Worm (Caenorhabditis elegans) whole organism, young adult: Measurements from ENCODE around the gene bas-1.

Experiments used
- B0019.2 ChIP-seq: fragments of 200-800 bp; sonication (Bioruptor generic); conservative IDR thresholded peaks from 2 replicates; pipeline ENCODE4 v1.3.6; 2022; ENCODE audit warnings: missing genetic modification reagents, missing genetic modification characterization, missing compliant biosample characterization
- B0261.1 ChIP-seq: sonication (generic microtip); optimal IDR thresholded peaks from 2 replicates; lab custom pipeline; 2016; ENCODE audit warnings: mild to moderate bottlenecking, missing genetic modification characterization, moderate library complexity, missing compliant biosample characterization
- B0336.3 ChIP-seq: fragments of 200-800 bp; sonication (Bioruptor generic); IDR thresholded peaks from 2 replicates; pipeline ENCODE4 v1.3.6; 2022; ENCODE audit warnings: missing genetic modification characterization, missing compliant biosample characterization
- F22D6.2 ChIP-seq: sonication (generic microtip); optimal IDR thresholded peaks from 2 replicates; lab custom pipeline; 2016; ENCODE audit warnings: mild to moderate bottlenecking, missing genetic modification characterization, missing compliant biosample characterization
- F37B4.10 ChIP-seq: fragments of 200-800 bp; sonication (Bioruptor generic); IDR thresholded peaks from 2 replicates; pipeline ENCODE4 v1.3.6; 2022; ENCODE audit warnings: missing genetic modification characterization, missing compliant biosample characterization
- F39B2.1 ChIP-seq: fragments of 200-800 bp; sonication (Bioruptor generic); IDR thresholded peaks from 2 replicates; pipeline ENCODE4 v1.3.6; 2022; ENCODE audit warnings: missing genetic modification reagents, missing genetic modification characterization, missing compliant biosample characterization
- F55B11.4 ChIP-seq: sonication (generic microtip); optimal IDR thresholded peaks from 2 replicates; lab custom pipeline; 2016; ENCODE audit warnings: missing compliant biosample characterization, missing genetic modification characterization, borderline replicate concordance; ENCODE audit not compliant: insufficient read depth
- F57A8.1 ChIP-seq: fragments of 200-800 bp; sonication (Bioruptor generic); optimal IDR thresholded peaks from 2 replicates; lab custom pipeline; 2018; ENCODE audit warnings: mild to moderate bottlenecking, missing genetic modification characterization, moderate library complexity, missing compliant biosample characterization
- K11D2.4 ChIP-seq: fragments of 200-800 bp; sonication (Bioruptor generic); IDR thresholded peaks from 2 replicates; pipeline ENCODE4 v1.3.6; 2022; ENCODE audit warnings: missing genetic modification reagents, missing genetic modification characterization, missing compliant biosample characterization
- K12H6.12 ChIP-seq: fragments of 200-800 bp; sonication (Bioruptor generic); optimal IDR thresholded peaks from 2 replicates; lab custom pipeline; 2018; ENCODE audit warnings: mild to moderate bottlenecking, missing genetic modification characterization, missing compliant biosample characterization
- T26A5.8 ChIP-seq: sonication (generic microtip); optimal IDR thresholded peaks from 2 replicates; lab custom pipeline; 2016; ENCODE audit warnings: missing genetic modification characterization, missing compliant biosample characterization
- Y67H2A.10 ChIP-seq: fragments of 200-800 bp; sonication (Bioruptor generic); conservative IDR thresholded peaks from 2 replicates; pipeline ENCODE4 v1.3.6; 2022; ENCODE audit warnings: missing genetic modification reagents, missing genetic modification characterization, missing compliant biosample characterization
- akir-1 ChIP-seq: fragments of 200-800 bp; sonication (Bioruptor generic); optimal IDR thresholded peaks from 2 replicates; lab custom pipeline; 2018; ENCODE audit warnings: mild to moderate bottlenecking, missing genetic modification characterization, moderate library complexity, missing compliant biosample characterization
- aptf-2 ChIP-seq: fragments of 200-800 bp; sonication (Bioruptor generic); conservative IDR thresholded peaks from 2 replicates; pipeline ENCODE4 v1.3.6; 2022; ENCODE audit warnings: missing genetic modification reagents, missing genetic modification characterization, missing compliant biosample characterization
- aptf-3 ChIP-seq: fragments of 200-800 bp; sonication (Bioruptor generic); IDR thresholded peaks from 2 replicates; pipeline ENCODE4 v1.3.6; 2022; ENCODE audit warnings: missing genetic modification characterization, missing compliant biosample characterization
- bed-1 ChIP-seq: fragments of 200-800 bp; sonication (Bioruptor generic); IDR thresholded peaks from 2 replicates; pipeline ENCODE4 v1.3.6; 2022; ENCODE audit warnings: missing genetic modification reagents, missing genetic modification characterization, missing compliant biosample characterization
- ccch-3 ChIP-seq: fragments of 200-800 bp; sonication (Bioruptor generic); optimal IDR thresholded peaks from 2 replicates; lab custom pipeline; 2018; ENCODE audit warnings: mild to moderate bottlenecking, missing genetic modification characterization, missing compliant biosample characterization
- ceh-58 ChIP-seq: fragments of 200-800 bp; sonication (Bioruptor generic); IDR thresholded peaks from 2 replicates; pipeline ENCODE4 v1.3.6; 2022; ENCODE audit warnings: missing genetic modification characterization, missing compliant biosample characterization
- dox-1 ChIP-seq: fragments of 200-800 bp; sonication (Bioruptor generic); IDR thresholded peaks from 2 replicates; pipeline ENCODE4 v1.3.6; 2022; ENCODE audit warnings: missing genetic modification reagents, missing genetic modification characterization, missing compliant biosample characterization
- dpff-1 ChIP-seq: sonication (generic microtip); optimal IDR thresholded peaks from 2 replicates; lab custom pipeline; 2017; ENCODE audit warnings: mild to moderate bottlenecking, missing genetic modification characterization, missing compliant biosample characterization
- dpl-1 ChIP-seq: fragments of 150-350 bp; optimal IDR thresholded peaks from 2 replicates; lab custom pipeline; 2014; ENCODE audit warnings: missing biosample characterization, missing genetic modification reagents, missing genetic modification characterization
- egrh-3 ChIP-seq: fragments of 200-800 bp; sonication (Bioruptor generic); IDR thresholded peaks from 2 replicates; pipeline ENCODE4 v1.3.6; 2022; ENCODE audit warnings: missing genetic modification reagents, missing genetic modification characterization, missing compliant biosample characterization
- him-1 ChIP-seq: sonication (generic microtip); optimal IDR thresholded peaks from 2 replicates; lab custom pipeline; 2016; ENCODE audit warnings: missing genotype, missing genetic modification reagents, missing genetic modification characterization, missing compliant biosample characterization
- hrde-1 ChIP-seq: sonication (generic microtip); optimal IDR thresholded peaks from 2 replicates; lab custom pipeline; 2016; ENCODE audit warnings: missing genetic modification characterization, mild to moderate bottlenecking, missing compliant biosample characterization, moderate library complexity, missing genotype, missing genetic modification reagents, borderline replicate concordance
- let-607 ChIP-seq, 2 experiments: fragments of 200-800 bp in 1 of 2; sonication (Bioruptor generic) in 1 of 2; sonication (generic microtip) in 1 of 2; optimal IDR thresholded peaks; 2 replicates each; lab custom pipeline; 2016 to 2018; ENCODE audit warnings: mild to moderate bottlenecking in 2 of 2, missing compliant biosample characterization in 2 of 2, missing genetic modification characterization in 2 of 2, moderate library complexity in 2 of 2, missing genotype in 1 of 2
- lin-26 ChIP-seq: fragments of 200-800 bp; sonication (Bioruptor generic); IDR thresholded peaks from 2 replicates; pipeline ENCODE4 v1.3.6; 2022; ENCODE audit warnings: missing genetic modification reagents, missing genetic modification characterization, missing compliant biosample characterization
- lin-35 ChIP-seq, 3 experiments: fragments of 150-350 bp in 2 of 3; sonication (generic microtip) in 1 of 3; optimal IDR thresholded peaks; 2 replicates each; lab custom pipeline; 2014 to 2018; ENCODE audit warnings: missing biosample characterization in 3 of 3, missing genetic modification characterization in 3 of 3, missing genetic modification reagents in 3 of 3
- lin-40 ChIP-seq: sonication (generic microtip); optimal IDR thresholded peaks from 2 replicates; lab custom pipeline; 2016; ENCODE audit warnings: missing genetic modification characterization, mild to moderate bottlenecking, missing compliant biosample characterization, missing genotype, missing genetic modification reagents
- lin-54 ChIP-seq: fragments of 200-800 bp; sonication (Bioruptor generic); optimal IDR thresholded peaks from 2 replicates; lab custom pipeline; 2018; ENCODE audit warnings: mild to moderate bottlenecking, missing genetic modification characterization, missing compliant biosample characterization
- madf-10 ChIP-seq: sonication (generic microtip); optimal IDR thresholded peaks from 2 replicates; lab custom pipeline; 2016; ENCODE audit warnings: mild to moderate bottlenecking, missing genetic modification characterization, missing compliant biosample characterization
- madf-3 ChIP-seq: fragments of 200-800 bp; sonication (Bioruptor generic); IDR thresholded peaks from 2 replicates; pipeline ENCODE4 v1.3.6; 2022; ENCODE audit warnings: missing genetic modification reagents, missing genetic modification characterization, missing compliant biosample characterization
- mcd-1 ChIP-seq: fragments of 200-800 bp; sonication (Bioruptor generic); IDR thresholded peaks from 2 replicates; pipeline ENCODE4 v1.3.6; 2022; ENCODE audit warnings: missing genetic modification reagents, missing genetic modification characterization, missing compliant biosample characterization
- mel-28 ChIP-seq: sonication (generic microtip); optimal IDR thresholded peaks from 2 replicates; lab custom pipeline; 2016; ENCODE audit warnings: borderline replicate concordance, mild to moderate bottlenecking, missing genetic modification characterization, missing compliant biosample characterization
- nfya-2 ChIP-seq: fragments of 200-800 bp; sonication (Bioruptor generic); IDR thresholded peaks from 2 replicates; pipeline ENCODE4 v1.3.6; 2022; ENCODE audit warnings: missing genetic modification reagents, missing genetic modification characterization, missing compliant biosample characterization
- nhr-80 ChIP-seq: sonication (generic microtip); optimal IDR thresholded peaks from 2 replicates; lab custom pipeline; 2016; ENCODE audit warnings: missing genetic modification characterization, missing compliant biosample characterization
- rcor-1 ChIP-seq: fragments of 200-800 bp; sonication (Bioruptor generic); IDR thresholded peaks from 2 replicates; pipeline ENCODE4 v1.3.6; 2022; ENCODE audit warnings: missing genetic modification reagents, missing genetic modification characterization, missing compliant biosample characterization
- rec-8 ChIP-seq, 2 experiments: sonication (generic microtip); optimal IDR thresholded peaks; 2 replicates each; lab custom pipeline; 2016; ENCODE audit warnings: mild to moderate bottlenecking in 2 of 2, missing genetic modification characterization in 2 of 2, missing genetic modification reagents in 2 of 2, missing genotype in 2 of 2, missing biosample characterization in 1 of 2, missing compliant biosample characterization in 1 of 2, moderate library complexity in 1 of 2
- repo-1 ChIP-seq: sonication (generic microtip); optimal IDR thresholded peaks from 2 replicates; lab custom pipeline; 2017; ENCODE audit warnings: mild to moderate bottlenecking, missing genetic modification characterization, missing compliant biosample characterization
- sdz-38 ChIP-seq: sonication (generic microtip); optimal IDR thresholded peaks from 2 replicates; lab custom pipeline; 2016; ENCODE audit warnings: missing genotype, missing genetic modification characterization, missing compliant biosample characterization
- sea-2 ChIP-seq: fragments of 200-800 bp; sonication (Bioruptor generic); IDR thresholded peaks from 2 replicates; pipeline ENCODE4 v1.3.6; 2022; ENCODE audit warnings: missing genetic modification characterization, missing compliant biosample characterization
- snpc-1.1 ChIP-seq: sonication (generic microtip); optimal IDR thresholded peaks from 2 replicates; lab custom pipeline; 2017; ENCODE audit warnings: missing genetic modification characterization, mild to moderate bottlenecking, missing compliant biosample characterization, antibody characterized with exemption, moderate library complexity, missing genotype, missing genetic modification reagents; ENCODE audit not compliant: insufficient read depth
- snpc-4 ChIP-seq, 5 experiments: fragments of 150-350 bp in 1 of 5; sonication (generic microtip) in 4 of 5; optimal IDR thresholded peaks; 2 replicates each; lab custom pipeline; 2014 to 2018; ENCODE audit warnings: missing genetic modification characterization in 5 of 5, missing biosample characterization in 3 of 5, antibody characterized with exemption in 2 of 5, mild to moderate bottlenecking in 2 of 5, missing compliant biosample characterization in 2 of 5, missing genotype in 2 of 5, moderate library complexity in 2 of 5, missing genetic modification reagents in 1 of 5
- somi-1 ChIP-seq: fragments of 200-800 bp; sonication (Bioruptor generic); optimal IDR thresholded peaks from 2 replicates; lab custom pipeline; 2018; ENCODE audit warnings: mild to moderate bottlenecking, missing genetic modification characterization, missing compliant biosample characterization
- sptf-2 ChIP-seq: fragments of 200-800 bp; sonication (Bioruptor generic); optimal IDR thresholded peaks from 2 replicates; lab custom pipeline; 2018; ENCODE audit warnings: mild to moderate bottlenecking, missing genetic modification characterization, missing compliant biosample characterization
- tbp1 ChIP-seq: fragments of 200-800 bp; sonication (Bioruptor generic); optimal IDR thresholded peaks from 2 replicates; lab custom pipeline; 2018; ENCODE audit warnings: mild to moderate bottlenecking, missing genetic modification characterization, missing compliant biosample characterization
- tbx-9 ChIP-seq: sonication (generic microtip); optimal IDR thresholded peaks from 2 replicates; lab custom pipeline; 2016; ENCODE audit warnings: borderline replicate concordance, missing genetic modification characterization, inconsistent platforms, missing compliant biosample characterization
- ztf-3 ChIP-seq: fragments of 200-800 bp; sonication (Bioruptor generic); optimal IDR thresholded peaks from 2 replicates; lab custom pipeline; 2018; ENCODE audit warnings: mild to moderate bottlenecking, missing genetic modification characterization, missing compliant biosample characterization

Gene bas-1

DNA sequence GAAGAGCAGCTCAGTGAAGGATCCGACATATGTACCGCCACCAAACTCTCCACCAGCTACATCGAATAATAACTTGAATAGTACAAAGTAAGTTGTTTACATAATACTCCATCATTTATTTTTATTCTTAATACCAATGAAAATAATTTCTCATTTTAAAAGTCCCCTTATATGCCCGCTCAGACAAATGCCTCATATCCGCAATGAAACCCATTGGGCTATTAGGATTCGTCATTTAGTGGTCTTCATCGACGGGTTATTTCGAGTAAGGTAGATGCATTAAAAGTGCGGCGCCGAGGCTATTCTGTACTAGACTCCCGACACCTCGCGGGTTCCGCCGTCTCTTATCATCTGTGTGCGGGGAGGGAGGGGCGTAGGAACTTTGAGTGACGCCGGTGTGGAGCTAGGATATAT lies 41.6 kb downstream of the bas-1 start (continued):
- TF ChIP-seq lin-40 (no peak), sptf-2 (GFP tag; lab: Kevin White, UChicago) (no peak), F22D6.2 (no peak), B0019.2 (GFP tag; lab: Robert Waterston, UW) (no peak), nfya-2 (no peak), let-607 (tag; optimal IDR thresholded peaks at IDR 0.05; lab: Kevin White, UChicago) (no peak), dox-1 (GFP tag; lab: Robert Waterston, UW) (peak; percentile 85; the same call in 1 of the 2 replicates), F57A8.1 (no peak), somi-1 (GFP tag; lab: Kevin White, UChicago) (peak; percentile 36), akir-1 (GFP tag; lab: Kevin White, UChicago) (no peak), dpff-1 (no peak), egrh-3 (no peak), F55B11.4 (no peak), K12H6.12 (tag; lab: Kevin White, UChicago) (no peak), K11D2.4 (no peak), ceh-58 (no peak), tbx-9 (tag; lab: Kevin White, UChicago) (no peak), rec-8 (tag; optimal IDR thresholded peaks at IDR 0.05; lab: Kevin White, UChicago) (peak in 1 of 2 experiments; percentile 28), snpc-4 (GFP tag; optimal IDR thresholded peaks at IDR 0.05; lab: Kevin White, UChicago) (peak; percentile 96), snpc-4 (tag; optimal IDR thresholded peaks at IDR 0.05; lab: Kevin White, UChicago) (peak; percentile 94 to 99 (median 98)), aptf-2 (GFP tag; lab: Robert Waterston, UW) (no peak), bed-1 (GFP tag; lab: Robert Waterston, UW) (no peak), sea-2 (GFP tag; lab: Robert Waterston, UW) (no peak), F37B4.10 (GFP tag; lab: Robert Waterston, UW) (no peak), F39B2.1 (GFP tag; lab: Robert Waterston, UW) (no peak), nhr-80 (no peak), ccch-3 (no peak), T26A5.8 (tag; lab: Kevin White, UChicago) (no peak), mel-28 (tag; lab: Kevin White, UChicago) (no peak), rcor-1 (GFP tag; lab: Robert Waterston, UW) (peak; percentile 71), B0261.1 (tag; lab: Kevin White, UChicago) (no peak), repo-1 (peak; percentile 53), Y67H2A.10 (GFP tag; lab: Robert Waterston, UW) (no peak), lin-35 (GFP tag; optimal IDR thresholded peaks at IDR 0.05; lab: Kevin White, UChicago) (peak in 1 of 3 experiments; percentile 34), madf-3 (GFP tag; lab: Robert Waterston, UW) (0 out of 2 replicates have a peak, but pooled peaks have one; percentile 31), ztf-3 (GFP tag; lab: Kevin White, UChicago) (no peak), B0336.3 (peak; percentile 88), snpc-1.1 (tag; lab: Kevin White, UChicago) (peak; percentile 97), lin-54 (GFP tag; lab: Kevin White, UChicago) (peak; percentile 88), sdz-38 (tag; lab: Kevin White, UChicago) (no peak), hrde-1 (tag; lab: Kevin White, UChicago) (peak; percentile 45), madf-10 (tag; lab: Kevin White, UChicago) (no peak), aptf-3 (GFP tag; lab: Robert Waterston, UW) (no peak), lin-26 (peak; percentile 55; the same call in 1 of the 2 replicates), mcd-1 (peak; percentile 87), dpl-1 (GFP tag; lab: Kevin White, UChicago) (no peak), him-1 (tag; lab: Kevin White, UChicago) (peak; percentile 95), tbp1 (peak; percentile 75)
